Fruit fly (Drosophila melanogaster): ENCODE results near the gene Tmf.

Tmf gene

DNA sequence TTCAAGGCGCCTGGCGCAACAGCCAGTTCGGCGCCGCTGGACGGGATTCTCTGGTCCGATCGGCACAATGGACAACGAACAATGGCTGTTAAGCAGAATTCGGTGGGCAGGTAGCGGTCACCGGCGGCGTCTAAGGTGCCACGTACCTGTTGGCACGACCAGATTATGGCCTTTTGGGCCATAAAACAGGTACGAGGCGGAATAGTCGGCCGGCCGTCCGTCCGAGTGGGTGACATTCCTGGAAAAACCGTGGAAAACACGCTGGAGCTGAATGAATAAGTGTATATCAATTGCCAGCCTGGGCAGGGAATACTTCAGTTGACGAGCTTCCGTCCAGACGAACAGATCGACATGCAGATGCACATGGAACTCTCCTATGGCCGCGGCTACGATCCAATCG lies 21.2 kb upstream of the Tmf start, which contains the start of gene Atx-1:
Gene Atx-1 (plus strand): TSS at position 301 of the 400 bp plus-strand sequence.
- no peak for TF ChIP-seq CTCF (optimal IDR thresholded peaks at IDR 0.05)
- no peak for TF ChIP-seq CG8478 (optimal IDR thresholded peaks at IDR 0.05)

DNA sequence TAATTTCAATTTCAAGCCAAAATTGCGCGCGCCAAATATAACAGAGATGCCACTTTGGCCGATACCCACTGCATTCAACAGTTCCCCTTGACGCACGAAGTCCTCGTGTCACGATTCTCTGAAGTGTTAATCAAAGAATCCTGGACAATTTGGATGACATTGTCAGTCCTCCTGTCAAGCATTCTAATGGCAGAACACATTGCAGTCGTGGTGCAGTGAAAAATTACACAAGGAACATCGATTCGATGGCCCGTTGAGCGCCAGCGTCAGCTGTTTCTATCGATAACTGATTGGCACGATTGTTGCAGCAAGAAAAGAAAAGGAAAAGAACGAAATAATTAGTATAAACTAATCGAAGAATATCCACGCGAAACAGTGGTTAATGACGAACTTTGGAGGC lies 19.9 kb upstream of the Tmf start, which contains the start of gene nonC:
Gene nonC (plus strand): TSS at position 294 of the 400 bp plus-strand sequence.
- no peak for TF ChIP-seq CG8478 (optimal IDR thresholded peaks at IDR 0.05)
- TF ChIP-seq CTCF (optimal IDR thresholded peaks at IDR 0.05) = no peak

dm6 chrX:6832584-6832983 lies 11.6 kb upstream of the Tmf start, which contains the start of gene mAChR-C:
Gene mAChR-C (minus strand): TSS chrX:6832684.
- TF ChIP-seq CTCF (optimal IDR thresholded peaks at IDR 0.05) (no peak), CG8478 (optimal IDR thresholded peaks at IDR 0.05) (no peak)

DNA sequence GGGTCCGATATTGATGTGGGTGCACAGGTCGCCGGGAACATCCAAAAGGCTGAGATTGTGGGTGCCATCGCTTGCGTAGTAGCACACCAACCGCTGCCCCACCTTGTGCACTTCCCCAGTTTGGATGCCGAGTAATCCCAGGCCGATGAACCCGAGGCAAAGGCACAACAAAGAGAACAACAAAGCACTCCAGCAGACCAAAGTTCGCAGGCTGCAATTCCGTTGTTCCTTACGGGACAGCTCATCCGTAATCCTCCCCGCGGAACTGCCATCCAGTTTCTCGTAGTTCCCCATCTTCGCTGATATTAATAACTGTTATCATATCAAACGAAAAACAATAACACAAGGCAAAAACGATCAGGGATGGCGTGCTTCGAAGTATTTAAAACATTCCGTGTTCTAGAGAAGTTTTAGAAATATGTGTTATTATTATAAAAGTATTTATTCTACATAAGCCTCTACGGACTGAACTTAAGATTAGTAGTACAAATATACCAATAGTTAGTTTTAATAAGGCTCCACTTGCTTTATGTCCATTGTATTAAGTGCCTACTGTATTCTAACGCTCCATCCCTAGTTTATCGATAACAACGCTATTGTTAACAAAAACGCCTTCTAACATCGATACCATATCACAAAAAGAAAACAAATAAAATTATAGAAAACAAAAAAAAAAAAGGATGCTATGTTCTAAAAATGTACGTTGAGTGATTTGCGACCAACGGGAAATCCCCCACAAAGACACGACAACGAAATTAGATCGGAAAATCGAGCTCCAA lies 5.2 kb downstream of the Tmf start, which contains the start of the genes Cht11 and CG4558:
Gene Cht11 (minus strand): TSS at position 340 of the 779 bp plus-strand sequence.
Gene CG4558 (plus strand): TSS at position 593 of the 779 bp plus-strand sequence.
- TF ChIP-seq CTCF (optimal IDR thresholded peaks at IDR 0.05) (no peak), CG8478 (optimal IDR thresholded peaks at IDR 0.05) (no peak)

dm6 chrX:6852574-6852973 lies 8.4 kb downstream of the Tmf start:
- TF ChIP-seq CTCF (optimal IDR thresholded peaks at IDR 0.05) = no peak
- no peak for TF ChIP-seq CG8478 (optimal IDR thresholded peaks at IDR 0.05)

DNA sequence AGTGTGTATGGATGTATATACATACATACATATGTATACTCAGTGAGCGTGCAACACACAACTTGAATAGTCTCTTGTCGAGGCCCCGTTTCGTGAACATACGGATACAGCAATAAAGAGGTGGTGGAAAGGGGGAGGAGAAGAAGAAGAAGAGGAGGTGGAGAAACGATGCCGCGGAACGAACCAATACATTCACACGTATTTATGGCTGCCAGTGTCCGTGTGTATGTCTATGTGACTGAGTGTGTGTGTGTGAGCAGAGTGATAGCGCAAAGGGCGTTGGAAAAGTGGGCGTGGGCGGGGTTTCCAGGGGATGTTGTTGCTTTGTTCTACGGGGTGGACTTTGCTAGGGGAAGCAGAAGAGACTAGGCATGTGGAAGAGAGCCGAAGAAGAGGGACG lies 9.2 kb downstream of the Tmf start:
- TF ChIP-seq CTCF (optimal IDR thresholded peaks at IDR 0.05) (no peak), CG8478 (optimal IDR thresholded peaks at IDR 0.05) (no peak)

dm6 chrX:6854563-6854962 lies 10.4 kb downstream of the Tmf start:
- TF ChIP-seq CTCF (optimal IDR thresholded peaks at IDR 0.05) (no peak), CG8478 (optimal IDR thresholded peaks at IDR 0.05) (no peak)

DNA sequence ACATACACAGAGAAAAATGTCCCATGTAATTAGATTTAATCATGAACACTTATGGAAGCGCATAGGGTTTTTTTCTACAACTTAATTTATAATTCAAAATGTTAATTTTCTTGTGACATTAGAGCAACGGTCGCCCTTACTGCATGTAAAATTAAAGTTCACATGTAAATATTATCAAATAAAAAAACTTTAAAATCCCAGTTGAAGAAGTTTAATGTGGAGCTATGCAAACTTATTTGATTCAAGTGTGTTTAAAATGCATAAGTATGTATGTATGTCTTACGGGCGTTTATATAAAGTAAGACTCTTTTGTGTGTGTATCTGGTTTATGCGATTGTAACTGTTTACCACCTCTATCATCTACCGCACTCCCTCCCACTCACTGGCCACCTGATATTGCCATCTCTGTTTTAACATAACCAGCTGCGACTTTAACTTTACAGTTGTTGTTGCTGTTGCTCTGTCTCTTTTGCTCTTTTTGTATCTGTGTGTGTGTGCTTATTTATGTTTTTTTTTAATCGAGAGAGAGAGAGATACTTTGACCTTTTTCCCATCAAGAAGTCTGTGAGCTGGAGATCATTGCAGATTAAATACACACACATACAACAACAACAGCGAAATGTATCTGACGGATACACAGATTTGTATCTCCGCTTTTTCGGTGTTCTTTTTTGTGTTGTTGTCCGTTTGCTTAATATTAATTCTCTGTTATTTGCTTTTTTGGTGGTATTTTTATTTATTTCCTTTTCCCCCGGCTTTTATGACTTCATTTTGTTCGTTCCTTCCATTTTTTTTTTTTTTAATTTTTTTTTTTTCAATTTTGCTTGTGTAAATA lies 11.4 kb downstream of the Tmf start:
- peak in 1 of 2 experiments; percentile 5 for TF ChIP-seq CTCF (optimal IDR thresholded peaks at IDR 0.05)
- no peak for TF ChIP-seq CG8478 (optimal IDR thresholded peaks at IDR 0.05)

DNA sequence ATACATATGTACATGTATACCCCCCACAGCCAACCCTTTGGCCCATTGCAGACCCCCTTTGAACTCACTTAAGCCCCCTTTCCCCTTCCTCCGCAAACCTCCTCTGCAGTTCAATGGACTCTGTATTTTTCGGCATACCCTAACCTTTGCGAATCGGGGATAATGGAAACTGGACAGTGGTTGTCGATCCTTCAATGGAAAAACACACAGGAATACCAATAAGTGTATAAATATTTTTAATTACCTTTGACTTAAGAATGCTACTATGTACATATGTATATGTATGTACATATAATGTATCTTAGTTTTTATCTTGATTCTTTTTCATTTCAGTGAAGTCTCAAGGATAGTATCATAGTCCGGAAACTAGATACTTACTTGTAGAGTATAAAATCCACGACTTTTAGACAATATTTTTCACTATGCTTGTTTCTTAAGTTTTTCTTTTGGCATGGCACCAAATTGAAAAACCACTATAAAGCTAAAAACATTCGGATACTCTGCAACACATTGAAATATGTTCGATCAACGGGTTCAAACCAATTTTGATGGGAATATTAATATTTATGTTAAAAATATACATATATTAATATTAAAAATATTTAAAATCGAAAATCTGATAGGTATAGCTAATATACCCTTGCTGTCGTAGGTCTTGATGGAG lies 12.3 kb downstream of the Tmf start:
- TF ChIP-seq CTCF (optimal IDR thresholded peaks at IDR 0.05) = no peak
- no peak for TF ChIP-seq CG8478 (optimal IDR thresholded peaks at IDR 0.05)

DNA sequence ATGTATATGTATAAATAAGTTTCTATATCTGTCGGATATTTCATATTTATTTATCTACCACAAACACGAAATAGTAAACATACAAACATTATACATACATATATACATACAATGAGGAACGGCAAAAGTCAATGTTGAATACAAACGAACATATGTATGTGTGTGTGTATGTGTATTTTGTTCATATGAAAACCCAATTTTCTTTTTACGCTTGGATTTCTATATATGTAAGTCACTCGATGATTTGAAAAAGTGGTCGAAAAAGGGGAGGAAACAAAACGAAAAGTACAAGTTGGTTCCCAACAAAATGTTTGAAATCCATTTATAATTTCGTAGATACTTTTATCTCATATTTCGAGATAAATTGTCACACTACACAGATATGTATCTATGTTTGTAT lies 13.1 kb downstream of the Tmf start:
- no peak for TF ChIP-seq CTCF (optimal IDR thresholded peaks at IDR 0.05)
- no peak for TF ChIP-seq CG8478 (optimal IDR thresholded peaks at IDR 0.05)

DNA sequence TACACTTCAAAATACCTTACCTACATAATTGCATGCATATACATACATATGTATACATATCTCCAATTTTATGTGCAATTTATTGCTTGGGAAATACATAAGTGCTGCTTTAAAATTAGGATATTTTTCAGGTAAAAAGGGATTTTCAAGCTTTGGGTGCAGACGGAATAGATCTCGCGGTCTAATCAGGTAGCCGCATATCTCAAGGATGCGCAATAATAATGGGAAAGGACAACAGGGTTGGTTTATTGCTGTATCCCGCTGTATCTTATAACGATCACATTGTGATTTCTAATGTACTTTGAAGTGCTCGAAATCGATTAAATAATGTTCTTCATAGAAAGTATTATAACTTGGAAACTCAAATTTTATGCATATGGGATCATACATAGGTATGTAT lies 13.6 kb downstream of the Tmf start:
- TF ChIP-seq CTCF (optimal IDR thresholded peaks at IDR 0.05) (no peak), CG8478 (optimal IDR thresholded peaks at IDR 0.05) (no peak)

DNA sequence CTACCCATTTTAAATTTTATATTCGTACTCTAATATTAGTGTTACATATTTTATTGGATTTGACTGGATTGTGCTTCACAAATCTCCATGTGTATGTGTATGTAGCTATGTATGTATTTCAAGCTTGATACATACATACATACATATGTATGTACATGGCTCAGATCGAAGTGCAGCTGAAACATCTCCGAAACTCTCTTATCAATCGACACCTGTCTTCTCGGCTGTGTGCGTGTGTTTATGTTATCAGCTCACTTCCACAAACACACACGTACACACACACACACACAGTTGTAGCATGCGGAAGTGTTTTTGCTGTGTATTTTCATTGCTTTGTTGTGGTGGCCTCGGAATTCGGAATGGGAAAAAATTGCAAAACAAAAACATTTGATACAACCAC lies 15.1 kb downstream of the Tmf start:
- TF ChIP-seq CTCF (optimal IDR thresholded peaks at IDR 0.05) = no peak
- no peak for TF ChIP-seq CG8478 (optimal IDR thresholded peaks at IDR 0.05)

DNA sequence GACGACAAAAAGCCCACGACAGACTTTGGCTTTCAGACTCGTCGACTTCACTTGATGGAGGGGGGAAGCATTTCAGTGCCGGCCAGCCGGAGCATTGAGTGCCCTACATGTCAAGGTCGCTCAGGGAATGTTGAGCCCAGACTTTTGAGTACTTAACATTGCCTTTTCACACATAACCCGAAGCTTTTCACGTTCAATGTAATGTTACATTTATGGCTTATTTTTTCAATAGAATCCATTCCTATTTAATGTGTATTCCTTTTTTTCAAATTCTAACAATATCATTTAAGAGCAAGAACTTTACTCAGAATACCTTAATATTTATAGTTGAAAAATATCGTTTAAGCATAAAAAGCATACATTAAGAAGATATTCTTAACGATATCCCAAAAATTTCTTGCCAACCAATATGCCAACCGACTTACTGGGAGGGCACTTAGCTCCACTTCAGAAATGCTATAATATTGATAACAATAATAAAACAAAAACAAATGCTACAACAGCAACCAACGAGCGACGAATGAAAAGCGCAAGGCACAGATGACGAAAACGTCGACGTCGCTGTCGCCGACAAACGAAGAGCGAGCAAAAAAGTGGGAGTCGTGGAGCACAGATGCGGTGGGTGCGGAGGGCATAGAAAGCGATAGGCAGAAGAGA lies 15.7 kb downstream of the Tmf start:
- TF ChIP-seq CTCF (optimal IDR thresholded peaks at IDR 0.05) = no peak
- no peak for TF ChIP-seq CG8478 (optimal IDR thresholded peaks at IDR 0.05)

dm6 chrX:6860413-6861089 lies 16.4 kb downstream of the Tmf start:
- TF ChIP-seq CG8478 (optimal IDR thresholded peaks at IDR 0.05) = no peak
- TF ChIP-seq CTCF (optimal IDR thresholded peaks at IDR 0.05) = no peak

Measured in S2 (cell line).